Worm (Caenorhabditis elegans) whole organism, L3 larva: ENCODE measurements around the gene pcrg-1.
A peak's percentile ranks its signal among the peaks of the same experiment; 100 is the strongest.

Experiments used
- R02D3.7 ChIP-seq: fragments of 150-350 bp; optimal IDR thresholded peaks from 2 replicates; lab custom pipeline; 2014; ENCODE audit warnings: missing biosample characterization, missing genetic modification characterization
- ZK546.5 ChIP-seq: sonication (generic microtip); optimal IDR thresholded peaks from 2 replicates; lab custom pipeline; 2017; ENCODE audit warnings: missing biosample characterization, missing genetic modification characterization
- aly-2 ChIP-seq: fragments of 150-350 bp; optimal IDR thresholded peaks from 2 replicates; lab custom pipeline; 2014; ENCODE audit warnings: missing biosample characterization, missing genetic modification characterization
- ama-1 ChIP-seq: fragments of 150-350 bp; optimal IDR thresholded peaks from 2 replicates; lab custom pipeline; 2018
- ceh-16 ChIP-seq: sonication (generic microtip); optimal IDR thresholded peaks from 2 replicates; lab custom pipeline; 2017; ENCODE audit warnings: missing biosample characterization, missing genetic modification characterization
- ceh-28 ChIP-seq: fragments of 150-350 bp; optimal IDR thresholded peaks from 2 replicates; lab custom pipeline; 2014; ENCODE audit warnings: missing biosample characterization, missing genetic modification reagents, missing genetic modification characterization
- ceh-82 ChIP-seq: fragments of 150-350 bp; optimal IDR thresholded peaks from 2 replicates; lab custom pipeline; 2014; ENCODE audit warnings: missing biosample characterization, missing genetic modification characterization
- ceh-9 ChIP-seq: sonication (generic microtip); optimal IDR thresholded peaks from 2 replicates; lab custom pipeline; 2018; ENCODE audit warnings: missing biosample characterization, missing genetic modification characterization
- daf-12 ChIP-seq: fragments of 150-350 bp; optimal IDR thresholded peaks from 2 replicates; lab custom pipeline; 2014; ENCODE audit warnings: missing biosample characterization, missing genetic modification reagents, missing genetic modification characterization
- egl-27 ChIP-seq: sonication (generic microtip); optimal IDR thresholded peaks from 4 replicates; lab custom pipeline; 2017; ENCODE audit warnings: missing biosample characterization, missing genetic modification reagents, missing genetic modification characterization
- egl-5 ChIP-seq: fragments of 150-350 bp; optimal IDR thresholded peaks from 2 replicates; lab custom pipeline; 2017; ENCODE audit warnings: missing biosample characterization, missing genetic modification reagents, missing genetic modification characterization, inconsistent platforms
- elt-1 ChIP-seq: fragments of 150-350 bp; optimal IDR thresholded peaks from 2 replicates; lab custom pipeline; 2014; ENCODE audit warnings: missing biosample characterization, missing genetic modification characterization
- elt-2 ChIP-seq: sonication (generic microtip); optimal IDR thresholded peaks from 2 replicates; lab custom pipeline; 2016; ENCODE audit warnings: missing genetic modification reagents, mild to moderate bottlenecking, missing genetic modification characterization, missing compliant biosample characterization
- elt-3 ChIP-seq, 3 experiments: fragments of 150-350 bp in 1 of 3; sonication (generic microtip) in 2 of 3; optimal IDR thresholded peaks; 2 replicates in 2 of 3; 4 replicates in 1 of 3; lab custom pipeline; 2014 to 2017; ENCODE audit warnings: missing biosample characterization in 3 of 3, missing genetic modification characterization in 3 of 3
- eor-1 ChIP-seq, 2 experiments: fragments of 150-350 bp; optimal IDR thresholded peaks; 2 replicates each; lab custom pipeline; 2014 to 2018; ENCODE audit warnings: missing biosample characterization in 2 of 2, missing genetic modification characterization in 2 of 2
- fkh-10 ChIP-seq: sonication (generic microtip); optimal IDR thresholded peaks from 2 replicates; lab custom pipeline; 2017; ENCODE audit warnings: missing biosample characterization, missing genetic modification reagents, missing genetic modification characterization
- fkh-2 ChIP-seq: fragments of 150-350 bp; optimal IDR thresholded peaks from 2 replicates; lab custom pipeline; 2014; ENCODE audit warnings: missing biosample characterization, missing genetic modification reagents, missing genetic modification characterization
- fos-1 ChIP-seq: fragments of 150-350 bp; optimal IDR thresholded peaks from 2 replicates; lab custom pipeline; 2014; ENCODE audit warnings: missing biosample characterization, missing genetic modification characterization
- hmg-11 ChIP-seq: sonication (generic microtip); optimal IDR thresholded peaks from 2 replicates; lab custom pipeline; 2016; ENCODE audit warnings: missing genetic modification characterization, missing compliant biosample characterization
- jun-1 ChIP-seq: fragments of 150-350 bp; optimal IDR thresholded peaks from 2 replicates; lab custom pipeline; 2014; ENCODE audit warnings: missing biosample characterization, missing genetic modification reagents, missing genetic modification characterization
- lin-15B ChIP-seq: fragments of 150-350 bp; optimal IDR thresholded peaks from 2 replicates; lab custom pipeline; 2014; ENCODE audit warnings: missing biosample characterization, missing genetic modification characterization
- lin-39 ChIP-seq: fragments of 150-350 bp; optimal IDR thresholded peaks from 2 replicates; lab custom pipeline; 2018; ENCODE audit warnings: missing biosample characterization, missing genetic modification reagents, missing genetic modification characterization
- lsy-12 ChIP-seq: sonication (generic microtip); optimal IDR thresholded peaks from 2 replicates; lab custom pipeline; 2016; ENCODE audit warnings: mild to moderate bottlenecking, missing genetic modification characterization, missing compliant biosample characterization
- mdl-1 ChIP-seq: fragments of 150-350 bp; optimal IDR thresholded peaks from 2 replicates; lab custom pipeline; 2014; ENCODE audit warnings: missing biosample characterization, missing genetic modification characterization
- mml-1 ChIP-seq: fragments of 150-350 bp; sonication (generic microtip); optimal IDR thresholded peaks from 3 replicates; lab custom pipeline; 2014; ENCODE audit warnings: missing biosample characterization, missing genetic modification characterization
- nfya-1 ChIP-seq: sonication (generic microtip); optimal IDR thresholded peaks from 2 replicates; lab custom pipeline; 2017; ENCODE audit warnings: missing genetic modification characterization, mild to moderate bottlenecking, missing compliant biosample characterization, antibody characterized with exemption, moderate library complexity; ENCODE audit not compliant: insufficient read depth
- nhr-11 ChIP-seq: fragments of 150-350 bp; optimal IDR thresholded peaks from 2 replicates; lab custom pipeline; 2014; ENCODE audit warnings: missing biosample characterization, missing genetic modification characterization
- nhr-12 ChIP-seq: fragments of 150-350 bp; optimal IDR thresholded peaks from 2 replicates; lab custom pipeline; 2014; ENCODE audit warnings: missing biosample characterization, missing genetic modification characterization
- nhr-23 ChIP-seq: fragments of 150-350 bp; optimal IDR thresholded peaks from 2 replicates; lab custom pipeline; 2014; ENCODE audit warnings: missing biosample characterization, missing genetic modification reagents, missing genetic modification characterization
- nhr-237 ChIP-seq: fragments of 150-350 bp; optimal IDR thresholded peaks from 2 replicates; lab custom pipeline; 2014; ENCODE audit warnings: missing biosample characterization, missing genetic modification characterization
- nhr-25 ChIP-seq: sonication (generic microtip); optimal IDR thresholded peaks from 2 replicates; lab custom pipeline; 2017; ENCODE audit warnings: missing biosample characterization, missing genetic modification characterization
- nhr-28 ChIP-seq: fragments of 150-350 bp; optimal IDR thresholded peaks from 2 replicates; lab custom pipeline; 2014; ENCODE audit warnings: missing biosample characterization, missing genetic modification characterization
- nhr-43 ChIP-seq: sonication (generic microtip); optimal IDR thresholded peaks from 2 replicates; lab custom pipeline; 2016; ENCODE audit warnings: mild to moderate bottlenecking, missing genetic modification characterization, missing compliant biosample characterization; ENCODE audit not compliant: poor library complexity, severe bottlenecking
- nhr-67 ChIP-seq: fragments of 150-350 bp; optimal IDR thresholded peaks from 2 replicates; lab custom pipeline; 2014; ENCODE audit warnings: missing biosample characterization, missing genetic modification characterization
- nhr-76 ChIP-seq: fragments of 150-350 bp; sonication (generic microtip); optimal IDR thresholded peaks from 5 replicates; lab custom pipeline; 2014; ENCODE audit warnings: missing biosample characterization, missing genetic modification characterization
- nhr-77 ChIP-seq: fragments of 150-350 bp; optimal IDR thresholded peaks from 2 replicates; lab custom pipeline; 2014; ENCODE audit warnings: missing biosample characterization, missing genetic modification characterization
- pha-4 ChIP-seq: fragments of 150-350 bp; optimal IDR thresholded peaks from 2 replicates; lab custom pipeline; 2014; ENCODE audit warnings: missing biosample characterization, missing genetic modification reagents, missing genetic modification characterization
- pqm-1 ChIP-seq: fragments of 150-350 bp; optimal IDR thresholded peaks from 2 replicates; lab custom pipeline; 2017; ENCODE audit warnings: missing biosample characterization, missing genetic modification characterization, inconsistent platforms
- sea-2 ChIP-seq: fragments of 150-350 bp; sonication (generic microtip); optimal IDR thresholded peaks from 4 replicates; lab custom pipeline; 2014; ENCODE audit warnings: missing biosample characterization, missing genetic modification reagents, missing genetic modification characterization
- skn-1 ChIP-seq: fragments of 150-350 bp; optimal IDR thresholded peaks from 2 replicates; lab custom pipeline; 2014; ENCODE audit warnings: missing biosample characterization, missing genetic modification characterization
- snpc-4 ChIP-seq: fragments of 150-350 bp; optimal IDR thresholded peaks from 2 replicates; lab custom pipeline; 2014; ENCODE audit warnings: missing biosample characterization, missing genetic modification characterization
- tbx-2 ChIP-seq: sonication (generic microtip); optimal IDR thresholded peaks from 2 replicates; lab custom pipeline; 2016; ENCODE audit warnings: mild to moderate bottlenecking, missing genetic modification characterization, missing compliant biosample characterization
- unc-39 ChIP-seq: sonication (generic microtip); optimal IDR thresholded peaks from 4 replicates; lab custom pipeline; 2017; ENCODE audit warnings: missing biosample characterization, missing genetic modification characterization
- unc-62 ChIP-seq: fragments of 150-350 bp; sonication (generic microtip); optimal IDR thresholded peaks from 4 replicates; lab custom pipeline; 2014; ENCODE audit warnings: missing biosample characterization, missing genetic modification reagents, missing genetic modification characterization
- zag-1 ChIP-seq: fragments of 150-350 bp; optimal IDR thresholded peaks from 2 replicates; lab custom pipeline; 2014; ENCODE audit warnings: missing biosample characterization, missing genetic modification characterization
- ztf-11 ChIP-seq: fragments of 150-350 bp; optimal IDR thresholded peaks from 2 replicates; lab custom pipeline; 2014; ENCODE audit warnings: missing biosample characterization, missing genetic modification characterization
- ztf-4 ChIP-seq: fragments of 150-350 bp; optimal IDR thresholded peaks from 2 replicates; lab custom pipeline; 2014; ENCODE audit warnings: missing biosample characterization, missing genetic modification characterization

Gene pcrg-1

DNA sequence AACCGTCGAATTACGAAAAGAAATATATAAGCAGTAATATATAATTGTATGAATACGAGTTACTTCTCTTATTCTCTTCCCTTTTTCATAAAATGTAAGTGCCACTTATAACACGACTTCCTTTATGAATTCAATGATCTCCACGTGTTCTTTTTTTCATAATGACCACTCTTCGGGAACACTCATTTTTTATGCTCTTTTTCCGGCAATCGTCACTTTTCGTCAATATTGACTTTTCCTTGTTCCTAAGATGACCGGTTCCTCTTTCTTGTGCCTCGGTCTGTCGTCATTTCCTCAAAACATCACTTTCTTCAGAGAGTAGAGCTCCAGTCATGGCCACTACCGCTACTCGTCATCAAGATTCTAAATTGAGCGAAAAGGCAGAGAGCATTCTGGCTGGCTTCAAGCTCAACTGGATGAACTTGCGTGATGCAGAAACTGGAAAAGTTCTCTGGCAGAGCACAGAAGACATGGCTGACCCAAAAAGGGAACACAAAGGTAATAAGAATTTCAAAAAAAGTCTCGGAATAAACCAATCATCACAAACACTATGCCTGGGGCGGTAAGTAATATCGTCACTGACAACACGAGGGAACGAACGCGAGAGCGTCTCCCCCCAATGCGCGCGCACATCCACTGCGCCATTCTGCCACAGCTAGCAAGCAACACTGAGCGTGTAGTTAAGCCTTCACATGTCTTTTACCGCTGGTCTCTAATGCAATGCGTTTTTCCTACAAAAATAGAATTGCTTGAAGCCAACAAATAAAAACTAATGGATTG is 16.7 kb upstream of the pcrg-1 start, which contains the start of gene pdl-1:
Gene pdl-1, plus strand, starts transcription at position 309 of the 780 bp plus-strand sequence.
- no peak for TF ChIP-seq nhr-23
- TF ChIP-seq nhr-12 (tag; lab: Kevin White, UChicago) = no peak
- TF ChIP-seq lin-15B (tag; lab: Kevin White, UChicago) = peak; percentile 14
- no peak for TF ChIP-seq ceh-9 (tag; lab: Kevin White, UChicago)
- no peak for TF ChIP-seq fkh-2 (tag; lab: Kevin White, UChicago)
- peak; percentile 59 for TF ChIP-seq ceh-82 (tag; lab: Kevin White, UChicago)
- TF ChIP-seq eor-1 (tag; optimal IDR thresholded peaks at IDR 0.05; lab: Kevin White, UChicago) = no peak
- TF ChIP-seq tbx-2 (tag; lab: Kevin White, UChicago) = peak; percentile 62
- TF ChIP-seq pha-4 (tag; lab: Kevin White, UChicago) = peak; percentile 87
- TF ChIP-seq elt-2 = peak; percentile 36
- peak; percentile 27 for TF ChIP-seq nhr-77 (tag; lab: Kevin White, UChicago)
- TF ChIP-seq sea-2 (GFP tag; lab: Kevin White, UChicago) = no peak
- TF ChIP-seq mml-1 (tag; lab: Kevin White, UChicago) = no peak
- TF ChIP-seq nfya-1 (tag; lab: Kevin White, UChicago) = peak; percentile 68
- no peak for TF ChIP-seq elt-1 (tag; lab: Kevin White, UChicago)
- no peak for TF ChIP-seq fos-1 (tag; lab: Kevin White, UChicago)
- TF ChIP-seq ztf-4 (tag; lab: Kevin White, UChicago) = peak; percentile 72
- TF ChIP-seq R02D3.7 = peak; percentile 16
- TF ChIP-seq ceh-16 (tag; lab: Kevin White, UChicago) = no peak
- TF ChIP-seq nhr-67 = no peak
- TF ChIP-seq ZK546.5 = no peak
- TF ChIP-seq pqm-1 = peak; percentile 11
- TF ChIP-seq nhr-28 = no peak
- TF ChIP-seq zag-1 (tag; lab: Kevin White, UChicago) = no peak
- peak; percentile 6 for TF ChIP-seq skn-1 (tag; lab: Kevin White, UChicago)
- no peak for TF ChIP-seq egl-27 (tag; lab: Kevin White, UChicago)
- no peak for TF ChIP-seq aly-2
- TF ChIP-seq ceh-28 (tag; lab: Kevin White, UChicago) = no peak
- TF ChIP-seq lsy-12 (tag; lab: Kevin White, UChicago) = no peak
- TF ChIP-seq unc-62 (GFP tag; lab: Kevin White, UChicago) = no peak
- TF ChIP-seq mdl-1 = no peak
- no peak for TF ChIP-seq nhr-76 (tag; lab: Kevin White, UChicago)
- TF ChIP-seq ama-1 (lab: Kevin White, UChicago) = peak; percentile 69
- no peak for TF ChIP-seq elt-3 (tag; optimal IDR thresholded peaks at IDR 0.05; lab: Kevin White, UChicago)
- TF ChIP-seq lin-39 = peak; percentile 68
- no peak for TF ChIP-seq nhr-237 (tag; lab: Kevin White, UChicago)
- TF ChIP-seq nhr-25 (tag; lab: Kevin White, UChicago) = no peak
- no peak for TF ChIP-seq hmg-11 (tag; lab: Kevin White, UChicago)
- TF ChIP-seq snpc-4 = peak; percentile 60
- TF ChIP-seq egl-5 (tag; lab: Kevin White, UChicago) = peak; percentile 25
- TF ChIP-seq fkh-10 (GFP tag; lab: Kevin White, UChicago) = no peak
- peak; percentile 75 for TF ChIP-seq nhr-43 (tag; lab: Kevin White, UChicago)
- TF ChIP-seq unc-39 (tag; lab: Kevin White, UChicago) = no peak
- TF ChIP-seq jun-1 (tag; lab: Kevin White, UChicago) = peak; percentile 15
- TF ChIP-seq daf-12 (tag; lab: Kevin White, UChicago) = no peak
- no peak for TF ChIP-seq ztf-11 (tag; lab: Kevin White, UChicago)
- TF ChIP-seq nhr-11 (tag; lab: Kevin White, UChicago) = no peak
